Fruit fly (Drosophila melanogaster): ENCODE results near the gene CG14689.
A peak's percentile ranks its signal among the peaks of the same experiment; 100 is the strongest.

CG14689 gene

dm6 chr3R:10688835-10689234 is 22.2 kb downstream of the CG14689 start (continued):
- TF ChIP-seq lola (GFP tag; optimal IDR thresholded peaks at IDR 0.05) = no peak
- no peak for TF ChIP-seq HmgD (GFP tag; optimal IDR thresholded peaks at IDR 0.05)
- no peak for TF ChIP-seq CG32767 (GFP tag; IDR thresholded peaks at IDR 0.05)
- TF ChIP-seq tna (GFP tag; IDR thresholded peaks at IDR 0.05; ENCODE audit: partially characterized antibody) = no peak
- no peak for TF ChIP-seq sc (optimal IDR thresholded peaks at IDR 0.05)
- TF ChIP-seq sc (GFP tag; optimal IDR thresholded peaks at IDR 0.05) = no peak
- TF ChIP-seq Xrp1 (GFP tag; IDR thresholded peaks at IDR 0.05) = peak; percentile 54; the same call in 1 of the 2 replicates
- no peak for TF ChIP-seq Dip2 (GFP tag; IDR thresholded peaks at IDR 0.05)
- TF ChIP-seq CG8388 (GFP tag; optimal IDR thresholded peaks at IDR 0.05) = no peak
- TF ChIP-seq CG10321 (GFP tag; IDR thresholded peaks at IDR 0.05) = no peak
- no peak for TF ChIP-seq Gsc (GFP tag; IDR thresholded peaks at IDR 0.05)
- peak; percentile 48 for TF ChIP-seq Vsx1 (GFP tag; optimal IDR thresholded peaks at IDR 0.05)
- no peak for TF ChIP-seq Atf3 (GFP tag; optimal IDR thresholded peaks at IDR 0.05)
- TF ChIP-seq CG2678 (tag; optimal IDR thresholded peaks at IDR 0.05) = peak; percentile 77
- TF ChIP-seq CG9797 (GFP tag; optimal IDR thresholded peaks at IDR 0.05) = no peak
- peak; percentile 31 for TF ChIP-seq sd (tag; optimal IDR thresholded peaks at IDR 0.05)
- no peak for TF ChIP-seq sim (GFP tag; IDR thresholded peaks at IDR 0.05)
- peak; percentile 21; the same call in 1 of the 3 replicates for TF ChIP-seq Aef1 (GFP tag; IDR thresholded peaks at IDR 0.05)
- TF ChIP-seq Gug (GFP tag; IDR thresholded peaks at IDR 0.05) = no peak
- no peak for TF ChIP-seq corto (GFP tag; optimal IDR thresholded peaks at IDR 0.05)
- no peak for TF ChIP-seq sens-2 (GFP tag; IDR thresholded peaks at IDR 0.05)
- TF ChIP-seq az2 (GFP tag; optimal IDR thresholded peaks at IDR 0.05) = peak; percentile 10
- peak; percentile 40; the same call in 1 of the 2 replicates for TF ChIP-seq MBD-R2 (GFP tag; IDR thresholded peaks at IDR 0.05)
- 0 out of 2 replicates have a peak, but pooled peaks have one; percentile 18 for TF ChIP-seq GATAe (GFP tag; conservative IDR thresholded peaks at IDR 0.05)
- TF ChIP-seq CG4424 (GFP tag; optimal IDR thresholded peaks at IDR 0.05) = peak; percentile 24
- peak; percentile 19 for TF ChIP-seq CG12299 (tag; optimal IDR thresholded peaks at IDR 0.05)
- 0 out of 2 replicates have a peak, but pooled peaks have one; percentile 11 for TF ChIP-seq klu (GFP tag; IDR thresholded peaks at IDR 0.05)
- TF ChIP-seq CG15601 (tag; optimal IDR thresholded peaks at IDR 0.05) = no peak
- TF ChIP-seq cato (GFP tag; optimal IDR thresholded peaks at IDR 0.05; ENCODE audit: borderline replicate concordance) = no peak
- TF ChIP-seq Hr3 (GFP tag; optimal IDR thresholded peaks at IDR 0.05) = no peak
- peak; percentile 17 to 28 for TF ChIP-seq dpn (GFP tag; optimal IDR thresholded peaks at IDR 0.05)
- TF ChIP-seq fd3F (GFP tag; optimal IDR thresholded peaks at IDR 0.05) = peak; percentile 4
- TF ChIP-seq CG2875 (GFP tag; optimal IDR thresholded peaks at IDR 0.05) = no peak
- TF ChIP-seq rib (GFP tag; IDR thresholded peaks at IDR 0.05) = peak; percentile 23; the same call in 1 of the 2 replicates
- no peak for TF ChIP-seq ac (GFP tag; optimal IDR thresholded peaks at IDR 0.05)
- peak; percentile 61; the same call in 1 of the 2 replicates for TF ChIP-seq Awh (GFP tag; IDR thresholded peaks at IDR 0.05)
- TF ChIP-seq H2.0 (GFP tag; IDR thresholded peaks at IDR 0.05) = no peak
- TF ChIP-seq HLH3B (GFP tag; IDR thresholded peaks at IDR 0.05) = no peak
- no peak for TF ChIP-seq CG7745 (tag; optimal IDR thresholded peaks at IDR 0.05)
- TF ChIP-seq dmrt11E (tag; optimal IDR thresholded peaks at IDR 0.05) = no peak
- TF ChIP-seq CG3995 (GFP tag; optimal IDR thresholded peaks at IDR 0.05) = no peak
- TF ChIP-seq CG14860 (GFP tag; IDR thresholded peaks at IDR 0.05; ENCODE audit: partially characterized antibody) = no peak
- no peak for TF ChIP-seq fd64A (GFP tag; optimal IDR thresholded peaks at IDR 0.05)
- 0 out of 3 replicates have a peak, but pooled peaks have one; percentile 28 for TF ChIP-seq ase (GFP tag; IDR thresholded peaks at IDR 0.05)
- no peak for TF ChIP-seq Antp (GFP tag; optimal IDR thresholded peaks at IDR 0.05)
- TF ChIP-seq CG3065 (GFP tag; optimal IDR thresholded peaks at IDR 0.05) = no peak
- no peak for TF ChIP-seq Dref (GFP tag; IDR thresholded peaks at IDR 0.05)
- no peak for TF ChIP-seq Dad (GFP tag; optimal IDR thresholded peaks at IDR 0.05)
- peak; percentile 58 for TF ChIP-seq CG3281 (GFP tag; optimal IDR thresholded peaks at IDR 0.05)
- TF ChIP-seq ftz-f1 (GFP tag; optimal IDR thresholded peaks at IDR 0.05) = no peak
- TF ChIP-seq nom (GFP tag; optimal IDR thresholded peaks at IDR 0.05) = no peak
- no peak for TF ChIP-seq Dip3 (GFP tag; optimal IDR thresholded peaks at IDR 0.05)

All from whole organism, embryonic.